Worm (Caenorhabditis elegans) whole organism, young adult: Measurements from ENCODE around the gene clec-206.

Source experiments
- B0261.1 ChIP-seq: sonication (generic microtip); optimal IDR thresholded peaks from 2 replicates; lab custom pipeline; 2016; ENCODE audit warnings: mild to moderate bottlenecking, missing genetic modification characterization, moderate library complexity, missing compliant biosample characterization
- C06A6.2 ChIP-seq: fragments of 200-800 bp; sonication (Bioruptor generic); conservative IDR thresholded peaks from 2 replicates; pipeline ENCODE4 v1.3.6; 2022; ENCODE audit warnings: missing genetic modification characterization, missing compliant biosample characterization
- C17E4.6 ChIP-seq: fragments of 200-800 bp; sonication (Bioruptor generic); IDR thresholded peaks from 2 replicates; pipeline ENCODE4 v1.3.6; 2022; ENCODE audit warnings: missing genetic modification reagents, missing genetic modification characterization, missing compliant biosample characterization
- F22D6.2 ChIP-seq: sonication (generic microtip); optimal IDR thresholded peaks from 2 replicates; lab custom pipeline; 2016; ENCODE audit warnings: mild to moderate bottlenecking, missing genetic modification characterization, missing compliant biosample characterization
- F37B4.10 ChIP-seq: fragments of 200-800 bp; sonication (Bioruptor generic); IDR thresholded peaks from 2 replicates; pipeline ENCODE4 v1.3.6; 2022; ENCODE audit warnings: missing genetic modification characterization, missing compliant biosample characterization
- F49E8.2 ChIP-seq: sonication (generic microtip); optimal IDR thresholded peaks from 3 replicates; lab custom pipeline; 2017; ENCODE audit warnings: missing genetic modification characterization, mild to moderate bottlenecking, missing compliant biosample characterization, antibody characterized with exemption, moderate library complexity; ENCODE audit not compliant: insufficient read depth
- F52B5.7 ChIP-seq: sonication (generic microtip); optimal IDR thresholded peaks from 2 replicates; lab custom pipeline; 2016; ENCODE audit warnings: mild to moderate bottlenecking, missing genetic modification characterization, missing compliant biosample characterization
- F57C9.4 ChIP-seq: sonication (generic microtip); optimal IDR thresholded peaks from 2 replicates; lab custom pipeline; 2017; ENCODE audit warnings: mild to moderate bottlenecking, missing genetic modification characterization, missing compliant biosample characterization
- Y53F4B.3 ChIP-seq: fragments of 200-800 bp; sonication (Bioruptor generic); IDR thresholded peaks from 2 replicates; pipeline ENCODE4 v1.3.6; 2022; ENCODE audit warnings: missing genetic modification reagents, missing genetic modification characterization, missing compliant biosample characterization
- Y53G8AR.9 ChIP-seq: fragments of 200-800 bp; sonication (Bioruptor generic); conservative IDR thresholded peaks from 2 replicates; pipeline ENCODE4 v1.3.6; 2022; ENCODE audit warnings: missing genetic modification reagents, missing genetic modification characterization, missing compliant biosample characterization
- Y67H2A.10 ChIP-seq: fragments of 200-800 bp; sonication (Bioruptor generic); conservative IDR thresholded peaks from 2 replicates; pipeline ENCODE4 v1.3.6; 2022; ENCODE audit warnings: missing genetic modification reagents, missing genetic modification characterization, missing compliant biosample characterization
- Y79H2A.3 ChIP-seq: fragments of 200-800 bp; sonication (Bioruptor generic); conservative IDR thresholded peaks from 2 replicates; pipeline ENCODE4 v1.3.6; 2022; ENCODE audit warnings: missing genetic modification reagents, missing genetic modification characterization, missing compliant biosample characterization
- Y95B8A.8 ChIP-seq: fragments of 200-800 bp; sonication (Bioruptor generic); IDR thresholded peaks from 2 replicates; pipeline ENCODE4 v1.3.6; 2022; ENCODE audit warnings: missing genetic modification reagents, missing genetic modification characterization, missing compliant biosample characterization
- aptf-2 ChIP-seq: fragments of 200-800 bp; sonication (Bioruptor generic); conservative IDR thresholded peaks from 2 replicates; pipeline ENCODE4 v1.3.6; 2022; ENCODE audit warnings: missing genetic modification reagents, missing genetic modification characterization, missing compliant biosample characterization
- bed-1 ChIP-seq: fragments of 200-800 bp; sonication (Bioruptor generic); IDR thresholded peaks from 2 replicates; pipeline ENCODE4 v1.3.6; 2022; ENCODE audit warnings: missing genetic modification reagents, missing genetic modification characterization, missing compliant biosample characterization
- cebp-1 ChIP-seq, 2 experiments: fragments of 200-800 bp in 1 of 2; sonication (Bioruptor generic) in 1 of 2; sonication (generic microtip) in 1 of 2; IDR thresholded peaks in 1 of 2; optimal IDR thresholded peaks in 1 of 2; 2 replicates each; pipeline versions ENCODE4 v1.3.6 to Lab custom; 2017 to 2022; ENCODE audit warnings: missing compliant biosample characterization in 2 of 2, missing genetic modification characterization in 2 of 2, mild to moderate bottlenecking in 1 of 2, missing genetic modification reagents in 1 of 2, moderate library complexity in 1 of 2
- ceh-40 ChIP-seq: fragments of 200-800 bp; sonication (Bioruptor generic); IDR thresholded peaks from 2 replicates; pipeline ENCODE4 v1.3.6; 2022; ENCODE audit warnings: missing genetic modification characterization, missing compliant biosample characterization
- ceh-58 ChIP-seq: fragments of 200-800 bp; sonication (Bioruptor generic); IDR thresholded peaks from 2 replicates; pipeline ENCODE4 v1.3.6; 2022; ENCODE audit warnings: missing genetic modification characterization, missing compliant biosample characterization
- ceh-91 ChIP-seq: fragments of 200-800 bp; sonication (Bioruptor generic); IDR thresholded peaks from 2 replicates; pipeline ENCODE4 v1.3.6; 2022; ENCODE audit warnings: missing genetic modification reagents, missing genetic modification characterization, missing compliant biosample characterization
- chd-7 ChIP-seq: sonication (generic microtip); optimal IDR thresholded peaks from 2 replicates; lab custom pipeline; 2016; ENCODE audit warnings: mild to moderate bottlenecking, missing genetic modification characterization, moderate library complexity, missing compliant biosample characterization
- dpl-1 ChIP-seq: fragments of 150-350 bp; optimal IDR thresholded peaks from 2 replicates; lab custom pipeline; 2014; ENCODE audit warnings: missing biosample characterization, missing genetic modification reagents, missing genetic modification characterization
- him-1 ChIP-seq: sonication (generic microtip); optimal IDR thresholded peaks from 2 replicates; lab custom pipeline; 2016; ENCODE audit warnings: missing genotype, missing genetic modification reagents, missing genetic modification characterization, missing compliant biosample characterization
- lag-1 ChIP-seq: fragments of 200-800 bp; sonication (Bioruptor generic); IDR thresholded peaks from 2 replicates; pipeline ENCODE4 v1.3.6; 2022; ENCODE audit warnings: missing genetic modification reagents, missing genetic modification characterization, missing compliant biosample characterization
- let-526 ChIP-seq: fragments of 200-800 bp; sonication (Bioruptor generic); IDR thresholded peaks from 2 replicates; pipeline ENCODE4 v1.3.6; 2022; ENCODE audit warnings: missing genetic modification reagents, missing genetic modification characterization, missing compliant biosample characterization
- lin-26 ChIP-seq: fragments of 200-800 bp; sonication (Bioruptor generic); IDR thresholded peaks from 2 replicates; pipeline ENCODE4 v1.3.6; 2022; ENCODE audit warnings: missing genetic modification reagents, missing genetic modification characterization, missing compliant biosample characterization
- lin-54 ChIP-seq: fragments of 200-800 bp; sonication (Bioruptor generic); optimal IDR thresholded peaks from 2 replicates; lab custom pipeline; 2018; ENCODE audit warnings: mild to moderate bottlenecking, missing genetic modification characterization, missing compliant biosample characterization
- lsl-1 ChIP-seq: fragments of 200-800 bp; sonication (Bioruptor generic); optimal IDR thresholded peaks from 2 replicates; lab custom pipeline; 2018; ENCODE audit warnings: mild to moderate bottlenecking, missing genetic modification characterization, moderate library complexity, missing compliant biosample characterization
- madf-10 ChIP-seq: sonication (generic microtip); optimal IDR thresholded peaks from 2 replicates; lab custom pipeline; 2016; ENCODE audit warnings: mild to moderate bottlenecking, missing genetic modification characterization, missing compliant biosample characterization
- madf-3 ChIP-seq: fragments of 200-800 bp; sonication (Bioruptor generic); IDR thresholded peaks from 2 replicates; pipeline ENCODE4 v1.3.6; 2022; ENCODE audit warnings: missing genetic modification reagents, missing genetic modification characterization, missing compliant biosample characterization
- madf-8 ChIP-seq: fragments of 200-800 bp; sonication (Bioruptor generic); conservative IDR thresholded peaks from 2 replicates; pipeline ENCODE4 v1.3.6; 2022; ENCODE audit warnings: missing genetic modification reagents, missing genetic modification characterization, missing compliant biosample characterization
- nfyb-1 ChIP-seq: fragments of 200-800 bp; sonication (Bioruptor generic); IDR thresholded peaks from 2 replicates; pipeline ENCODE4 v1.3.6; 2022; ENCODE audit warnings: missing genetic modification reagents, missing genetic modification characterization, missing compliant biosample characterization
- nhr-27 ChIP-seq: fragments of 200-800 bp; sonication (Bioruptor generic); optimal IDR thresholded peaks from 2 replicates; lab custom pipeline; 2018; ENCODE audit warnings: mild to moderate bottlenecking, missing genetic modification characterization, moderate library complexity, missing compliant biosample characterization
- nhr-80 ChIP-seq: sonication (generic microtip); optimal IDR thresholded peaks from 2 replicates; lab custom pipeline; 2016; ENCODE audit warnings: missing genetic modification characterization, missing compliant biosample characterization
- repo-1 ChIP-seq: sonication (generic microtip); optimal IDR thresholded peaks from 2 replicates; lab custom pipeline; 2017; ENCODE audit warnings: mild to moderate bottlenecking, missing genetic modification characterization, missing compliant biosample characterization
- sptf-2 ChIP-seq: fragments of 200-800 bp; sonication (Bioruptor generic); optimal IDR thresholded peaks from 2 replicates; lab custom pipeline; 2018; ENCODE audit warnings: mild to moderate bottlenecking, missing genetic modification characterization, missing compliant biosample characterization
- unc-130 ChIP-seq: sonication (generic microtip); optimal IDR thresholded peaks from 2 replicates; lab custom pipeline; 2016; ENCODE audit warnings: missing genetic modification reagents, missing genetic modification characterization, missing compliant biosample characterization
- xnd-1 ChIP-seq: sonication (generic microtip); optimal IDR thresholded peaks from 2 replicates; lab custom pipeline; 2016; ENCODE audit warnings: missing genotype, missing genetic modification reagents, missing genetic modification characterization, missing compliant biosample characterization
- zfh-2 ChIP-seq: fragments of 200-800 bp; sonication (Bioruptor generic); conservative IDR thresholded peaks from 2 replicates; pipeline ENCODE4 v1.3.6; 2022; ENCODE audit warnings: missing genetic modification reagents, missing genetic modification characterization, missing compliant biosample characterization
- ztf-22 ChIP-seq: fragments of 200-800 bp; sonication (Bioruptor generic); optimal IDR thresholded peaks from 2 replicates; lab custom pipeline; 2018; ENCODE audit warnings: mild to moderate bottlenecking, missing genetic modification characterization, moderate library complexity, missing compliant biosample characterization
- ztf-25 ChIP-seq: fragments of 200-800 bp; sonication (Bioruptor generic); IDR thresholded peaks from 2 replicates; pipeline ENCODE4 v1.3.6; 2022; ENCODE audit warnings: missing genetic modification reagents, missing genetic modification characterization, missing compliant biosample characterization
- ztf-3 ChIP-seq: fragments of 200-800 bp; sonication (Bioruptor generic); optimal IDR thresholded peaks from 2 replicates; lab custom pipeline; 2018; ENCODE audit warnings: mild to moderate bottlenecking, missing genetic modification characterization, missing compliant biosample characterization

The clec-206 gene

ce11 chrV:2008412-2008811 lies 4.3 kb upstream of the clec-206 start (continued):
- no peak for TF ChIP-seq B0261.1 (tag; lab: Kevin White, UChicago)
- no peak for TF ChIP-seq lin-26 (GFP tag; lab: Robert Waterston, UW)
- peak; percentile 85; the same call in 1 of the 2 replicates for TF ChIP-seq ztf-25 (GFP tag; lab: Robert Waterston, UW)
- no peak for TF ChIP-seq F57C9.4 (tag; lab: Kevin White, UChicago)
- TF ChIP-seq Y79H2A.3 (GFP tag; lab: Robert Waterston, UW): peak; percentile 72
- TF ChIP-seq sptf-2 (GFP tag; lab: Kevin White, UChicago): no peak
- TF ChIP-seq F49E8.2 (tag; lab: Kevin White, UChicago): peak; percentile 71
- peak; percentile 87 for TF ChIP-seq unc-130 (GFP tag; lab: Kevin White, UChicago)
- peak; percentile 62 for TF ChIP-seq dpl-1 (GFP tag; lab: Kevin White, UChicago)
- TF ChIP-seq C17E4.6 (GFP tag; lab: Robert Waterston, UW): no peak
- TF ChIP-seq C06A6.2: no peak
- TF ChIP-seq nhr-27 (tag; lab: Kevin White, UChicago): no peak
- TF ChIP-seq zfh-2: no peak
- 0 out of 2 replicates have a peak, but pooled peaks have one; percentile 35 for TF ChIP-seq madf-3 (GFP tag; lab: Robert Waterston, UW)
- TF ChIP-seq Y67H2A.10 (GFP tag; lab: Robert Waterston, UW): peak; percentile 81
- no peak for TF ChIP-seq chd-7 (tag; lab: Kevin White, UChicago)

ce11 chrV:2004659-2005058 lies 530 bp upstream of the clec-206 start, which contains the start of gene cysl-4:
TSS of gene cysl-4 (plus strand) at chrV:2004959.
- TF ChIP-seq F52B5.7 (tag; lab: Kevin White, UChicago): no peak
- TF ChIP-seq sptf-2 (GFP tag; lab: Kevin White, UChicago): no peak
- TF ChIP-seq F22D6.2 (tag; lab: Kevin White, UChicago): no peak
- no peak for TF ChIP-seq F57C9.4 (tag; lab: Kevin White, UChicago)
- TF ChIP-seq bed-1: no peak
- no peak for TF ChIP-seq lin-54 (GFP tag; lab: Kevin White, UChicago)
- TF ChIP-seq, all 124 proteins: peak for 0

DNA sequence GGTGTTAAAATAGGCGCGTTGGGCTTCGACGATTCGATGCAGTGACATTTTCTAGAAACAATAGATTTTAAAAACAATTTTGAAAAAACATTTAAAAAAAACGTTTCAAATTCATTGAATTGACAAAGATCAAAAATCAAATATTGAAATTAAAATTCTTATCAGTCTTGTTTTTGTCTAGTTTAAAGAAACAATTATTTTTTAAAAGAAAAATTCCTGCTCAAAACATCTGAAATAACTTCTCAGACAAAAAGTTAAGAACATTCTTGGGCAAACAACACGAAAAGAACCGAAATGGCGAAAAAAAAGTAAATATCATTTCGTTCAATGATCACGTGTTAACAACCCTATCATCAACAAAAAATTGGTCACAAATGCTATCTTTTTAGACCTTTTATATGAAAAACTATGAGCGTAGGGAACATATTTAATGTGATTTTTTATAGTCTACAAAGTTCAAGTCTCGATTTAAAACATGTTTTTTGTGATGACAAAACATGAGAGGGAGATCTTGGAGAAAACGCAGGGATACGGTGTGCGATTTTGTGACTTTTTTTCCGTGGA lies 4.5 kb downstream of the clec-206 start, which contains the start of gene alh-5:
TSS of gene alh-5 (minus strand) at position 51 of the 564 bp plus-strand sequence.
- peak; percentile 19 for TF ChIP-seq nhr-80 (tag; lab: Kevin White, UChicago)
- no peak for TF ChIP-seq Y95B8A.8 (GFP tag; lab: Robert Waterston, UW)

DNA sequence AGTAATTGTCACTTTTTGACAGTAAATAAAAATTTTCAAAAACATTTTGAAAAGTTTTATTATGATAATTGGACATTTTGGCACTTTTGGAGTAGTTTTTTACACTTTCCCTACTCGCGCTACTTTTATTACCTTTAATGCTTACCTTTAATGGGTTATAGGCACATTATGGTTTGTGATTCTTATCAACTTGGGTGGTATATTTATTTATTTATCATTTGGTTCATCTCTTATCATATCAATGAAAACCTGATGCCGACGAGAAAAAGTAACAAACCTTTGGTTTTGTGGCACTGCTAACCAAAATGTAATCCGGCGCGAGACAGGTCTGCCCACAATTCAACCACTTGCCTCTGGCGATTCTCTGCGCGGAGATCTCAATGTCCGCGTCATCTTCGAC lies 5.8 kb downstream of the clec-206 start:
- no peak for TF ChIP-seq madf-10
- no peak for TF ChIP-seq madf-3 (GFP tag; lab: Robert Waterston, UW)
- no peak for TF ChIP-seq cebp-1 (GFP tag; IDR thresholded peaks at IDR 0.05; lab: Robert Waterston, UW)
- TF ChIP-seq cebp-1 (tag; optimal IDR thresholded peaks at IDR 0.05; lab: Kevin White, UChicago): no peak
- no peak for TF ChIP-seq aptf-2 (GFP tag; lab: Robert Waterston, UW)
- no peak for TF ChIP-seq let-526 (GFP tag; lab: Robert Waterston, UW)
- TF ChIP-seq ceh-91 (GFP tag; lab: Robert Waterston, UW): no peak
- TF ChIP-seq him-1 (tag; lab: Kevin White, UChicago): no peak
- no peak for TF ChIP-seq ztf-3 (GFP tag; lab: Kevin White, UChicago)
- no peak for TF ChIP-seq repo-1 (tag; lab: Kevin White, UChicago)
- no peak for TF ChIP-seq ceh-40 (GFP tag; lab: Robert Waterston, UW)
- no peak for TF ChIP-seq Y53G8AR.9
- TF ChIP-seq xnd-1: no peak
- no peak for TF ChIP-seq ceh-58 (GFP tag; lab: Robert Waterston, UW)
- TF ChIP-seq F37B4.10 (GFP tag; lab: Robert Waterston, UW): no peak
- no peak for TF ChIP-seq lag-1
- TF ChIP-seq nfyb-1 (GFP tag; lab: Robert Waterston, UW): no peak
- no peak for TF ChIP-seq lsl-1 (GFP tag; lab: Kevin White, UChicago)
- TF ChIP-seq Y53F4B.3 (GFP tag; lab: Robert Waterston, UW): no peak
- no peak for TF ChIP-seq madf-8
- TF ChIP-seq ztf-22 (GFP tag; lab: Kevin White, UChicago): no peak
- TF ChIP-seq, all 124 proteins: peak for 0
